Worm (Caenorhabditis elegans): ENCODE data around the gene rab-14.

- TF ChIP-seq ceh-82 (tag; optimal IDR thresholded peaks at IDR 0.05) (no peak), fkh-2 (tag; optimal IDR thresholded peaks at IDR 0.05) (no peak), lin-15B (tag; optimal IDR thresholded peaks at IDR 0.05) (peak; percentile 45), nhr-11 (tag; optimal IDR thresholded peaks at IDR 0.05) (no peak), nfya-1 (tag; optimal IDR thresholded peaks at IDR 0.05; ENCODE audit: insufficient read depth) (peak; percentile 84), egl-27 (tag; optimal IDR thresholded peaks at IDR 0.05) (peak; percentile 54), nhr-28 (tag; optimal IDR thresholded peaks at IDR 0.05) (no peak), snpc-4 (tag; optimal IDR thresholded peaks at IDR 0.05) (peak; percentile 35), unc-62 (GFP tag; optimal IDR thresholded peaks at IDR 0.05) (peak; percentile 62), ztf-4 (tag; optimal IDR thresholded peaks at IDR 0.05) (no peak), fos-1 (tag; optimal IDR thresholded peaks at IDR 0.05) (no peak), ama-1 (optimal IDR thresholded peaks at IDR 0.05) (peak; percentile 37), aly-2 (tag; optimal IDR thresholded peaks at IDR 0.05) (no peak), nhr-76 (tag; optimal IDR thresholded peaks at IDR 0.05) (no peak)
Measured at ce11 chrX:15606585-15607276, at the start of gene rab-14.
